Fruit fly (Drosophila melanogaster) whole organism, pupa: ENCODE measurements around the gene CG32806.

Experiments
- CG10348 ChIP-seq: fragments of 200-800 bp; sonication (Bioruptor generic); IDR thresholded peaks from 2 replicates; pipeline ENCODE4 v1.3.6; 2022; ENCODE audit warnings: missing biosample characterization, missing genetic modification characterization
- CG12605 ChIP-seq: fragments of 200-800 bp; sonication (Bioruptor generic); IDR thresholded peaks from 2 replicates; pipeline ENCODE4 v1.3.6; 2022; ENCODE audit warnings: missing biosample characterization, missing genetic modification characterization
- CG13204 ChIP-seq: fragments of 200-800 bp; sonication (Bioruptor generic); optimal IDR thresholded peaks from 2 replicates; lab custom pipeline; 2018; ENCODE audit warnings: missing biosample characterization, mild to moderate bottlenecking, missing genetic modification characterization, moderate library complexity
- CG14655 ChIP-seq: fragments of 200-800 bp; sonication (Bioruptor generic); optimal IDR thresholded peaks from 3 replicates; lab custom pipeline; 2017; ENCODE audit warnings: mild to moderate bottlenecking, missing biosample characterization, missing genetic modification reagents, missing genetic modification characterization
- CG15710 ChIP-seq: fragments of 200-800 bp; sonication (Bioruptor generic); optimal IDR thresholded peaks from 2 replicates; lab custom pipeline; 2018; ENCODE audit warnings: missing biosample characterization, mild to moderate bottlenecking, missing genetic modification characterization, moderate library complexity
- CG17806 ChIP-seq: fragments of 200-800 bp; sonication (Bioruptor generic); optimal IDR thresholded peaks from 2 replicates; lab custom pipeline; 2018; ENCODE audit warnings: missing biosample characterization, mild to moderate bottlenecking, missing genetic modification characterization, moderate library complexity
- CG32121 ChIP-seq: fragments of 200-800 bp; sonication (Bioruptor generic); IDR thresholded peaks from 2 replicates; pipeline ENCODE4 v1.3.6; 2022; ENCODE audit warnings: missing biosample characterization, missing genetic modification characterization
- CG34367 ChIP-seq: fragments of 200-800 bp; sonication (Bioruptor generic); optimal IDR thresholded peaks from 2 replicates; lab custom pipeline; 2018; ENCODE audit warnings: missing biosample characterization, mild to moderate bottlenecking, missing genetic modification characterization
- CG4496 ChIP-seq: fragments of 200-800 bp; sonication (Bioruptor generic); IDR thresholded peaks from 3 replicates; pipeline ENCODE4 v1.3.6; 2022; ENCODE audit warnings: missing biosample characterization, missing genetic modification characterization
- CG8301 ChIP-seq: fragments of 200-800 bp; sonication (Bioruptor generic); optimal IDR thresholded peaks from 2 replicates; lab custom pipeline; 2018; ENCODE audit warnings: missing biosample characterization, mild to moderate bottlenecking, missing genetic modification characterization
- CG9948 ChIP-seq: fragments of 200-800 bp; sonication (Bioruptor generic); optimal IDR thresholded peaks from 2 replicates; lab custom pipeline; 2018; ENCODE audit warnings: missing biosample characterization, mild to moderate bottlenecking, missing genetic modification characterization, moderate library complexity
- D1 ChIP-seq: fragments of 200-800 bp; sonication (Bioruptor generic); optimal IDR thresholded peaks from 2 replicates; lab custom pipeline; 2018; ENCODE audit warnings: missing biosample characterization, mild to moderate bottlenecking, missing genetic modification characterization, moderate library complexity
- EcR ChIP-seq: fragments of 200-800 bp; sonication (Bioruptor generic); optimal IDR thresholded peaks from 3 replicates; lab custom pipeline; 2019; ENCODE audit warnings: missing biosample characterization, missing genetic modification characterization, mild to moderate bottlenecking, moderate library complexity, missing genetic modification reagents
- Ets98B ChIP-seq: fragments of 200-800 bp; sonication (Bioruptor generic); IDR thresholded peaks from 2 replicates; pipeline ENCODE4 v1.3.6; 2022; ENCODE audit warnings: missing biosample characterization, missing genetic modification characterization
- Pif1A ChIP-seq: fragments of 200-800 bp; sonication (Bioruptor generic); optimal IDR thresholded peaks from 3 replicates; lab custom pipeline; 2016; ENCODE audit warnings: missing biosample characterization, missing genetic modification characterization
- Pif1B ChIP-seq: fragments of 200-800 bp; sonication (Bioruptor generic); optimal IDR thresholded peaks from 3 replicates; lab custom pipeline; 2016; ENCODE audit warnings: missing biosample characterization, missing genetic modification characterization
- Snoo ChIP-seq: fragments of 200-800 bp; sonication (Bioruptor generic); optimal IDR thresholded peaks from 3 replicates; lab custom pipeline; 2017; ENCODE audit warnings: missing biosample characterization, mild to moderate bottlenecking, missing genetic modification characterization, inconsistent platforms
- fd96Ca ChIP-seq: fragments of 200-800 bp; sonication (Bioruptor generic); IDR thresholded peaks from 3 replicates; pipeline ENCODE4 v1.3.6; 2022; ENCODE audit warnings: missing biosample characterization, missing genetic modification characterization
- gl ChIP-seq: fragments of 200-800 bp; sonication (Bioruptor generic); optimal IDR thresholded peaks from 2 replicates; lab custom pipeline; 2018; ENCODE audit warnings: missing biosample characterization, mild to moderate bottlenecking, missing genetic modification characterization
- rn ChIP-seq: fragments of 200-800 bp; sonication (Bioruptor generic); IDR thresholded peaks from 2 replicates; pipeline ENCODE4 v1.3.6; 2022; ENCODE audit warnings: missing biosample characterization, missing genetic modification characterization

CG32806 gene

DNA sequence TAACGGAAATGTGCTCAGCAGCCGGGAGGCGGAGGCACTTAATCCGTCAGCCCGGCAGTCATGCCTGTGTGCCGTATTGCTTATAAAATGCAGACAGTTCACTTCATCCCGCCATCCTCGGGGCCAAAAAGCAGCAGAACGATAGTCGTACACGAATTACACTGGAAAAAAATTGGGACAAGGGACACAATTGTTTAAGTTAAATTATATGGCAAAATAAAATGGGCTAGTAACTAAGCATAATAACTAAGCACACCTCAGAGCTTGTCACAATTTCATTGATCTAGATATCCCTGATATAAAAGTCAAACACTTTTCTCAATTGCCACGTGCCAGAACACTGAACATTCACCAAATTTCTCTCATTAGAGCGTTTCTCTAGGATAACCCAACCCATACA, at the start of gene CG32806:
CG32806 (plus strand) TSS at position 301 of the 400 bp plus-strand sequence.
- TF ChIP-seq Ets98B (GFP tag; lab: Robert Waterston, UW), result no peak
- TF ChIP-seq CG4496 (GFP tag; lab: Robert Waterston, UW), result no peak
- TF ChIP-seq CG14655 (GFP tag; lab: Kevin White, UChicago), result no peak
- TF ChIP-seq rn (GFP tag; lab: Robert Waterston, UW), result no peak
- TF ChIP-seq fd96Ca (GFP tag; lab: Robert Waterston, UW), result no peak
- TF ChIP-seq, all 21 proteins: peak for 0

dm6 chrX:1753938-1754566, 35.3 kb upstream of the CG32806 start, which contains the start of gene Scgdelta:
Gene Scgdelta (minus strand): TSS chrX:1754065.
- TF ChIP-seq CG4496 (GFP tag; lab: Robert Waterston, UW) (no peak), CG12605 (GFP tag; lab: Robert Waterston, UW) (peak; percentile 80), Snoo (tag; lab: Kevin White, UChicago) (no peak)

DNA sequence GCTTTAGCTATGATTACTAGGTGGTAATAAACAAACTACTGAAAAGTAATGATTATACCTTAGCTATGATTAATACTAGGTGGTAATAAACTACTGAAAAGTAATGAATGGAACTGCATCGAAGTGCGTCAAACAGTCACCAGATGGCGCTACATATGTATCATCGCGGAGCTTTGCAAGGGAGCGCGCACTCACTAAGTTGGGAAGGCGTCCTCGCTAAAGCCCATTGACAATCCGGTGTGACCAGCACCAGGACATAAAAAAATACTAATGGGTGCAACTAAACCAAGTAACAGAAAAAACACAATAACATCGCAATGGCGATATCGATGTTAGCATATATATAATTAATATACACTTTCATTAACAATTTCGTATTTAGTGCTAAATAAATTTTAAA, 16.7 kb upstream of the CG32806 start:
- TF ChIP-seq CG32121 (GFP tag; lab: Robert Waterston, UW), result no peak
- TF ChIP-seq CG4496 (GFP tag; lab: Robert Waterston, UW), result peak; percentile 46; the same call in 1 of the 3 replicates
- peak; percentile 45 for TF ChIP-seq EcR (GFP tag; lab: Kevin White, UChicago)
- TF ChIP-seq CG9948 (tag; lab: Kevin White, UChicago), result no peak
- no peak for TF ChIP-seq gl (tag; lab: Kevin White, UChicago)
- TF ChIP-seq CG10348, result no peak
- no peak for TF ChIP-seq CG8301 (tag; lab: Kevin White, UChicago)

DNA sequence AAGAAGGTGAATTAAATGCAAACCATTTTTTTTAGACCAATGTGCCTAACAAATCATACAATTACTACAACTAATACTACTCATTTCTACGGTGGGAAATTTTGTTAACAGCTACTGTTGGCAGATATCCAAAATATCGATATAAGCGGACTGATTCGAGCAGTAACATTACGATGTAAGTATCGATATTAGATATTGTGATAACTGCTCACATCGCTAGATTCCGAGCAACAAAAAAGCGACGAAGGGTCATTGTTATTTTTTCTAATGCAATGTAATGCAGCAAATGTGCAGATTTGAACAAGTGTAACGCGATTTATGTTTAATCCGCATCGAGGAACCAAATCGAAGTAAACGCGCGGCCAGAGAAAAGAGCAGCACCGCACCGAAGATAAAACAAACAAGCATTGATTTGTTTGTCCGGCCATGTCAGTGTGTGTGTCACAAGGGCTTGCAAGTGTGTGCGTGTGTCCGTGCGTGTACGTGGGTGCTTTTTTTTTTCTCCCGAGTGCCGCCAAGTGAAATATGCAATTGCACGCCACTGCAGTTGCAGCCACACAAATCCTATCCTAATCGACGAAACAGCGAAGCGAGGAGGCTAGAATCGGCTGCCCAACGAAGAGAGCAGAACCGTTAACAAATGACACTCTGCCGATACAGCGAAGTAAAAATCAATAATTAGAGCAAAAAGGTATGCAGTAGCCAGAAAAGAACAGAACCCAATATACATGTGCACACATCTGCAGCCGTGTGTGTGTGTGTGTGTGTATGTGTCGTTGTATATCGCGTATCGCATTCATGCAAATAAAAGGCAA, 15.6 kb upstream of the CG32806 start, which contains the start of the genes prage and Adar:
prage (plus strand) TSS at position 188 of the 815 bp plus-strand sequence.
Adar (plus strand) TSS at position 194 of the 815 bp plus-strand sequence.
- TF ChIP-seq CG10348 (no peak), Pif1A (no peak), CG14655 (GFP tag; lab: Kevin White, UChicago) (no peak), Pif1B (GFP tag; lab: Kevin White, UChicago) (no peak), CG34367 (tag; lab: Kevin White, UChicago) (no peak), D1 (no peak), CG9948 (tag; lab: Kevin White, UChicago) (no peak), Ets98B (GFP tag; lab: Robert Waterston, UW) (peak; percentile 6; the same call in 1 of the 2 replicates), Snoo (tag; lab: Kevin White, UChicago) (no peak), EcR (GFP tag; lab: Kevin White, UChicago) (peak; percentile 34), CG17806 (tag; lab: Kevin White, UChicago) (no peak)
- TF ChIP-seq, all 21 proteins: peak for 2

- TF ChIP-seq CG4496 (GFP tag; lab: Robert Waterston, UW), result no peak
- TF ChIP-seq CG9948 (tag; lab: Kevin White, UChicago), result no peak
- no peak for TF ChIP-seq CG15710
- no peak for TF ChIP-seq Ets98B (GFP tag; lab: Robert Waterston, UW)
- no peak for TF ChIP-seq Pif1A
- TF ChIP-seq D1, result no peak
- TF ChIP-seq, all 21 proteins: peak for 0
These were observed 15.0 kb upstream of the CG32806 start for dm6 chrX:1774347-1774829.

dm6 chrX:1793793-1794358, 4.5 kb downstream of the CG32806 start:
- no peak for TF ChIP-seq CG12605 (GFP tag; lab: Robert Waterston, UW)
- peak; percentile 73 for TF ChIP-seq CG13204 (GFP tag; lab: Kevin White, UChicago)

- TF ChIP-seq CG12605 (GFP tag; lab: Robert Waterston, UW), result peak; percentile 93
- no peak for TF ChIP-seq CG4496 (GFP tag; lab: Robert Waterston, UW)
- no peak for TF ChIP-seq EcR (GFP tag; lab: Kevin White, UChicago)
These were observed 21.8 kb downstream of the CG32806 start for dm6 chrX:1811173-1811572.
